Worm (Caenorhabditis elegans): Measurements from ENCODE around the gene mev-1.

DNA sequence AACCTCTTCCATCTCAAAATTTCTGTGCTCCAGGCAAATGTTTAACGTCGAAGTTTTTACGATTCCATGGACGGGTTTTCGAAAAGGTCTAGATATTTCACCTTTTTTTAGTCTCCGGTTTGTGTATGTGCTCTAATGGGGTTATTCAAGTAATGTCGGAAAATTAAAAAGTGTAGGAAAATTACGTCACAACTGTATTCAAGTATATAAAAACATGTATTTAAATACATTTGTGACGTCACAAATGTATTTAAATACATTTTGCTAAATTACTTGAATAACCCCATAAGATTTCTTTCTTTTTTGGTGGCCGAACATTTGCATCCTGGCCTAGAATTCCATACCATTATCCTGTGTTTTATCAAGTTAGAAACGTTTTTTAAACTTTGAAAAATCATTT is 27.4 kb downstream of the mev-1 start:
- TF ChIP-seq ZK185.1 (tag; optimal IDR thresholded peaks at IDR 0.05; ENCODE audit: poor library complexity, severe bottlenecking): no peak
- no peak for TF ChIP-seq snpc-4 (GFP tag; optimal IDR thresholded peaks at IDR 0.05)
- TF ChIP-seq snpc-4 (tag; optimal IDR thresholded peaks at IDR 0.05): no peak
- no peak for TF ChIP-seq snpc-3.4 (tag; optimal IDR thresholded peaks at IDR 0.05)
- no peak for TF ChIP-seq lin-35 (GFP tag; optimal IDR thresholded peaks at IDR 0.05)
- TF ChIP-seq fkh-3 (tag; optimal IDR thresholded peaks at IDR 0.05): no peak
- no peak for TF ChIP-seq egl-44 (GFP tag; IDR thresholded peaks at IDR 0.05)
- TF ChIP-seq hsf-1 (GFP tag; IDR thresholded peaks at IDR 0.05): no peak
- no peak for TF ChIP-seq sptf-2 (GFP tag; optimal IDR thresholded peaks at IDR 0.05)
- TF ChIP-seq B0019.2 (GFP tag; conservative IDR thresholded peaks at IDR 0.05): no peak
- TF ChIP-seq tlf-1 (GFP tag; optimal IDR thresholded peaks at IDR 0.05): no peak

All from whole organism, young adult.